Fruit fly (Drosophila melanogaster) whole organism, embryonic: ENCODE data around the gene CG2247.

Source experiments
- ATbp ChIP-seq: fragments of 200-800 bp; sonication (Bioruptor generic); optimal IDR thresholded peaks from 2 replicates; lab custom pipeline; 2017; ENCODE audit warnings: missing biosample characterization, mild to moderate bottlenecking, missing genetic modification characterization, missing genetic modification reagents
- Abd-B ChIP-seq: fragments of 200-800 bp; sonication (Bioruptor generic); optimal IDR thresholded peaks from 2 replicates; lab custom pipeline; 2018; ENCODE audit warnings: missing biosample characterization, mild to moderate bottlenecking, missing genetic modification characterization, moderate library complexity
- Atf-2 ChIP-seq: fragments of 200-800 bp; sonication (Bioruptor generic); optimal IDR thresholded peaks from 2 replicates; lab custom pipeline; 2016; ENCODE audit warnings: missing biosample characterization, missing genetic modification characterization
- BtbVII ChIP-seq: fragments of 200-800 bp; sonication (Bioruptor generic); optimal IDR thresholded peaks from 3 replicates; lab custom pipeline; 2017; ENCODE audit warnings: missing biosample characterization, mild to moderate bottlenecking, missing genetic modification characterization
- CG10147 ChIP-seq: fragments of 200-800 bp; sonication (Bioruptor generic); optimal IDR thresholded peaks from 2 replicates; lab custom pipeline; 2019; ENCODE audit warnings: missing biosample characterization, mild to moderate bottlenecking, missing genetic modification characterization, moderate library complexity
- CG10654 ChIP-seq: fragments of 200-800 bp; sonication (Bioruptor generic); optimal IDR thresholded peaks from 2 replicates; lab custom pipeline; 2016; ENCODE audit warnings: missing biosample characterization, missing genetic modification characterization
- CG11696 ChIP-seq: fragments of 200-800 bp; sonication (Bioruptor generic); IDR thresholded peaks from 2 replicates; pipeline ENCODE4 v1.3.6; 2022; ENCODE audit warnings: missing biosample characterization, missing genetic modification characterization
- CG12104 ChIP-seq: fragments of 200-800 bp; sonication (Bioruptor generic); optimal IDR thresholded peaks from 3 replicates; lab custom pipeline; 2016; ENCODE audit warnings: missing biosample characterization, missing genetic modification characterization
- CG12236 ChIP-seq: fragments of 200-800 bp; sonication (Bioruptor generic); optimal IDR thresholded peaks from 2 replicates; lab custom pipeline; 2016; ENCODE audit warnings: missing biosample characterization, missing genetic modification characterization
- CG13894 ChIP-seq: fragments of 200-800 bp; sonication (Bioruptor generic); optimal IDR thresholded peaks from 3 replicates; lab custom pipeline; 2018; ENCODE audit warnings: missing biosample characterization, mild to moderate bottlenecking, missing genetic modification characterization, moderate library complexity
- CG16779 ChIP-seq: fragments of 200-800 bp; sonication (Bioruptor generic); IDR thresholded peaks from 2 replicates; pipeline ENCODE4 v1.3.6; 2022; ENCODE audit warnings: missing biosample characterization, missing genetic modification characterization
- CG17186 ChIP-seq: fragments of 200-800 bp; sonication (Bioruptor generic); optimal IDR thresholded peaks from 3 replicates; lab custom pipeline; 2017; ENCODE audit warnings: missing biosample characterization, missing genetic modification reagents, missing genetic modification characterization
- CG18011 ChIP-seq: fragments of 200-800 bp; sonication (Bioruptor generic); optimal IDR thresholded peaks from 2 replicates; lab custom pipeline; 2017; ENCODE audit warnings: missing biosample characterization, missing genetic modification characterization, mild to moderate bottlenecking, moderate library complexity, missing genotype
- CG1832 ChIP-seq: fragments of 200-800 bp; sonication (Bioruptor generic); optimal IDR thresholded peaks from 2 replicates; lab custom pipeline; 2017; ENCODE audit warnings: missing biosample characterization, mild to moderate bottlenecking, missing genetic modification characterization, inconsistent platforms
- CG18599 ChIP-seq: fragments of 200-800 bp; sonication (Bioruptor generic); optimal IDR thresholded peaks from 3 replicates; lab custom pipeline; 2017; ENCODE audit warnings: missing biosample characterization, missing genetic modification characterization, mild to moderate bottlenecking, moderate library complexity, missing genetic modification reagents
- CG2129 ChIP-seq: fragments of 200-800 bp; sonication (Bioruptor generic); IDR thresholded peaks from 2 replicates; pipeline ENCODE4 v1.3.6; 2022; ENCODE audit warnings: missing biosample characterization, missing genetic modification characterization; ENCODE audit not compliant: partially characterized antibody
- CG2199 ChIP-seq: fragments of 200-800 bp; sonication (Bioruptor generic); IDR thresholded peaks from 3 replicates; pipeline ENCODE4 v1.3.6; 2022; ENCODE audit warnings: missing biosample characterization, missing genetic modification characterization
- CG2875 ChIP-seq: fragments of 200-800 bp; sonication (Bioruptor generic); optimal IDR thresholded peaks from 2 replicates; lab custom pipeline; 2017; ENCODE audit warnings: missing biosample characterization, mild to moderate bottlenecking, missing genetic modification characterization, missing genetic modification reagents
- CG32767 ChIP-seq: fragments of 200-800 bp; sonication (Bioruptor generic); IDR thresholded peaks from 2 replicates; pipeline ENCODE4 v1.3.6; 2022; ENCODE audit warnings: missing biosample characterization, missing genetic modification characterization
- CG34376 ChIP-seq: fragments of 200-800 bp; sonication (Bioruptor generic); optimal IDR thresholded peaks from 2 replicates; lab custom pipeline; 2018; ENCODE audit warnings: missing biosample characterization, mild to moderate bottlenecking, missing genetic modification characterization
- CG4424 ChIP-seq: fragments of 200-800 bp; sonication (Bioruptor generic); optimal IDR thresholded peaks from 3 replicates; lab custom pipeline; 2016; ENCODE audit warnings: missing biosample characterization, missing genetic modification characterization
- CG5180 ChIP-seq: fragments of 200-800 bp; sonication (Bioruptor generic); optimal IDR thresholded peaks from 3 replicates; lab custom pipeline; 2017; ENCODE audit warnings: missing biosample characterization, missing genetic modification characterization, mild to moderate bottlenecking, moderate library complexity, missing genetic modification reagents
- CG6791 ChIP-seq: fragments of 200-800 bp; sonication (Bioruptor generic); IDR thresholded peaks from 3 replicates; pipeline ENCODE4 v1.3.6; 2022; ENCODE audit warnings: missing biosample characterization, missing genetic modification characterization; ENCODE audit not compliant: partially characterized antibody
- CG8944 ChIP-seq: fragments of 200-800 bp; sonication (Bioruptor generic); optimal IDR thresholded peaks from 3 replicates; lab custom pipeline; 2016; ENCODE audit warnings: missing biosample characterization, missing genetic modification characterization
- CG9797 ChIP-seq: fragments of 200-800 bp; sonication (Bioruptor generic); optimal IDR thresholded peaks from 3 replicates; lab custom pipeline; 2018; ENCODE audit warnings: missing biosample characterization, mild to moderate bottlenecking, missing genetic modification characterization
- CoRest ChIP-seq: fragments of 200-800 bp; sonication (Bioruptor generic); optimal IDR thresholded peaks from 3 replicates; lab custom pipeline; 2018; ENCODE audit warnings: missing biosample characterization, mild to moderate bottlenecking, missing genetic modification characterization, moderate library complexity
- Deaf1 ChIP-seq: fragments of 200-800 bp; optimal IDR thresholded peaks from 3 replicates; lab custom pipeline; 2019; ENCODE audit warnings: missing biosample characterization, mild to moderate bottlenecking, missing genetic modification characterization, moderate library complexity
- Doc3 ChIP-seq: fragments of 200-800 bp; sonication (Bioruptor generic); IDR thresholded peaks from 3 replicates; pipeline ENCODE4 v1.3.6; 2022; ENCODE audit warnings: missing biosample characterization, missing genetic modification characterization; ENCODE audit not compliant: partially characterized antibody
- GATAe ChIP-seq: fragments of 200-800 bp; sonication (Bioruptor generic); conservative IDR thresholded peaks from 2 replicates; pipeline ENCODE4 v1.3.6; 2022; ENCODE audit warnings: missing biosample characterization, missing genetic modification characterization
- H2.0 ChIP-seq: fragments of 200-800 bp; sonication (Bioruptor generic); IDR thresholded peaks from 2 replicates; pipeline ENCODE4 v1.3.6; 2022; ENCODE audit warnings: missing biosample characterization, missing genetic modification characterization
- HLH54F ChIP-seq: fragments of 200-800 bp; sonication (Bioruptor generic); optimal IDR thresholded peaks from 3 replicates; lab custom pipeline; 2016; ENCODE audit warnings: missing biosample characterization, missing genetic modification characterization
- Lim3 ChIP-seq: fragments of 200-800 bp; sonication (Bioruptor generic); IDR thresholded peaks from 2 replicates; pipeline ENCODE4 v1.3.6; 2022; ENCODE audit warnings: missing biosample characterization, missing genetic modification characterization
- MBD-R2 ChIP-seq: fragments of 200-800 bp; sonication (Bioruptor generic); IDR thresholded peaks from 2 replicates; pipeline ENCODE4 v1.3.6; 2022; ENCODE audit warnings: missing biosample characterization, missing genetic modification characterization
- NFAT ChIP-seq: fragments of 200-800 bp; sonication (Bioruptor generic); IDR thresholded peaks from 2 replicates; pipeline ENCODE4 v1.3.6; 2022; ENCODE audit warnings: missing biosample characterization, missing genetic modification characterization
- PHDP ChIP-seq: fragments of 200-800 bp; sonication (Bioruptor generic); optimal IDR thresholded peaks from 3 replicates; lab custom pipeline; 2018; ENCODE audit warnings: missing biosample characterization, mild to moderate bottlenecking, missing genetic modification characterization, moderate library complexity
- ab ChIP-seq: fragments of 200-800 bp; sonication (Bioruptor generic); optimal IDR thresholded peaks from 2 replicates; lab custom pipeline; 2016; ENCODE audit warnings: missing biosample characterization, missing genetic modification characterization
- bcd ChIP-seq: fragments of 200-800 bp; sonication (Bioruptor generic); optimal IDR thresholded peaks from 2 replicates; lab custom pipeline; 2017; ENCODE audit warnings: missing biosample characterization, mild to moderate bottlenecking, missing genetic modification characterization
- cato ChIP-seq: fragments of 200-800 bp; sonication (Bioruptor generic); optimal IDR thresholded peaks from 2 replicates; lab custom pipeline; 2016; ENCODE audit warnings: missing biosample characterization, missing genetic modification characterization, borderline replicate concordance
- chinmo ChIP-seq: fragments of 200-800 bp; sonication (Bioruptor generic); IDR thresholded peaks from 4 replicates; pipeline ENCODE4 v1.3.6; 2022; ENCODE audit warnings: missing biosample characterization, missing genetic modification characterization; ENCODE audit not compliant: partially characterized antibody
- ewg ChIP-seq: fragments of 200-800 bp; sonication (Bioruptor generic); optimal IDR thresholded peaks from 3 replicates; lab custom pipeline; 2017; ENCODE audit warnings: mild to moderate bottlenecking, missing biosample characterization, missing genetic modification reagents, missing genetic modification characterization
- gfzf ChIP-seq: fragments of 200-800 bp; sonication (Bioruptor generic); optimal IDR thresholded peaks from 2 replicates; lab custom pipeline; 2016; ENCODE audit warnings: missing biosample characterization, mild to moderate bottlenecking, missing genetic modification characterization, moderate library complexity
- her ChIP-seq: fragments of 200-800 bp; sonication (Bioruptor generic); optimal IDR thresholded peaks from 2 replicates; lab custom pipeline; 2016; ENCODE audit warnings: missing biosample characterization, missing genetic modification characterization
- ind ChIP-seq: fragments of 200-800 bp; sonication (Bioruptor generic); optimal IDR thresholded peaks from 3 replicates; lab custom pipeline; 2016; ENCODE audit warnings: missing biosample characterization, missing genetic modification characterization
- insv ChIP-seq, 2 experiments: fragments of 200-800 bp; sonication (Bioruptor generic); optimal IDR thresholded peaks; 3 replicates each; lab custom pipeline; 2016 to 2018; ENCODE audit warnings: missing biosample characterization in 2 of 2, missing genetic modification characterization in 2 of 2
- kni ChIP-seq: fragments of 200-800 bp; sonication (Bioruptor generic); optimal IDR thresholded peaks from 3 replicates; lab custom pipeline; 2017; ENCODE audit warnings: mild to moderate bottlenecking, missing biosample characterization, missing genetic modification reagents, missing genetic modification characterization
- lilli ChIP-seq: fragments of 200-800 bp; sonication (Bioruptor generic); optimal IDR thresholded peaks from 3 replicates; lab custom pipeline; 2016; ENCODE audit warnings: missing biosample characterization, missing genetic modification characterization
- nom ChIP-seq: fragments of 200-800 bp; sonication (Bioruptor generic); optimal IDR thresholded peaks from 2 replicates; lab custom pipeline; 2017; ENCODE audit warnings: missing biosample characterization, missing genetic modification characterization, mild to moderate bottlenecking, moderate library complexity, missing genetic modification reagents
- odd ChIP-seq: fragments of 200-800 bp; sonication (Bioruptor generic); optimal IDR thresholded peaks from 2 replicates; lab custom pipeline; 2017; ENCODE audit warnings: missing biosample characterization, mild to moderate bottlenecking, missing genetic modification characterization
- psq ChIP-seq: fragments of 200-800 bp; sonication (Bioruptor generic); optimal IDR thresholded peaks from 2 replicates; lab custom pipeline; 2017; ENCODE audit warnings: missing biosample characterization, missing genetic modification characterization
- tap ChIP-seq: fragments of 200-800 bp; optimal IDR thresholded peaks from 3 replicates; lab custom pipeline; 2019; ENCODE audit warnings: missing biosample characterization, mild to moderate bottlenecking, missing genetic modification characterization, moderate library complexity
- tx ChIP-seq: fragments of 200-800 bp; sonication (Bioruptor generic); optimal IDR thresholded peaks from 2 replicates; lab custom pipeline; 2016; ENCODE audit warnings: missing biosample characterization, missing genetic modification characterization

The CG2247 gene

DNA sequence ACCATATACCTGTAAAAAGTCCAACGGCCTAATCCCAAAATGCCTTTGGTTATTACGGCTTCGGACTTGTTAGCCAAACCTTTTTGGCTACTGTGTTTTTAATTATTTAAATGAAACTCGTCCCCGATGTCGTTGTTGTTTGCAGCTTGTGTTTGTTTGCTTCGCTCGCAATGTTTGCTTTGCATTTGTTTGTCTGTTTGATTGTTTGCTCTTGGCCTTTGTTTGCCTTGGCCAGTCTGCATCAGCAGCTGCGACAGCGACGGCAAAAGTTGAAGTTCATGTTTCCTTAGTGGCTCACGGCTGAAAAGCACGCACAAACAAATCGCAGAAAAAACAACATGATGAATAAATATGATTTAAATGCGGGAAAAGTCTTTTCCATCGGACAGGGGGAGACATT is 49.0 kb upstream of the CG2247 start (continued):
- TF ChIP-seq CG2129 (GFP tag; lab: Robert Waterston, UW) (no peak), Deaf1 (no peak), CG18011 (GFP tag; lab: Kevin White, UChicago) (no peak), kni (GFP tag; lab: Kevin White, UChicago) (peak; percentile 63), ind (GFP tag; lab: Kevin White, UChicago) (no peak), ATbp (GFP tag; lab: Kevin White, UChicago) (peak; percentile 83), HLH54F (no peak), CG1832 (GFP tag; lab: Kevin White, UChicago) (no peak), Doc3 (GFP tag; lab: Robert Waterston, UW) (no peak), chinmo (no peak), CG4424 (GFP tag; lab: Kevin White, UChicago) (peak; percentile 6), psq (GFP tag; lab: Kevin White, UChicago) (no peak), bcd (GFP tag; lab: Kevin White, UChicago) (peak; percentile 8), CG34376 (GFP tag; lab: Kevin White, UChicago) (no peak), insv (GFP tag; optimal IDR thresholded peaks at IDR 0.05; lab: Kevin White, UChicago) (no peak), CG6791 (GFP tag; lab: Robert Waterston, UW) (no peak), CG9797 (GFP tag; lab: Kevin White, UChicago) (no peak), odd (GFP tag; lab: Kevin White, UChicago) (peak; percentile 55), ab (GFP tag; lab: Kevin White, UChicago) (no peak), CG8944 (GFP tag; lab: Kevin White, UChicago) (no peak), H2.0 (GFP tag; lab: Robert Waterston, UW) (no peak), nom (no peak), BtbVII (peak; percentile 6), GATAe (GFP tag; lab: Robert Waterston, UW) (no peak), MBD-R2 (GFP tag; lab: Robert Waterston, UW) (no peak), tx (GFP tag; lab: Kevin White, UChicago) (no peak), CG12236 (GFP tag; lab: Kevin White, UChicago) (peak; percentile 24), lilli (GFP tag; lab: Kevin White, UChicago) (no peak), Atf-2 (GFP tag; lab: Kevin White, UChicago) (no peak), CoRest (tag; lab: Kevin White, UChicago) (no peak), CG10147 (GFP tag; lab: Kevin White, UChicago) (no peak), ewg (peak; percentile 8), CG18599 (GFP tag; lab: Kevin White, UChicago) (peak; percentile 38), tap (tag; lab: Kevin White, UChicago) (peak; percentile 2), gfzf (GFP tag; lab: Kevin White, UChicago) (no peak), Lim3 (GFP tag; lab: Robert Waterston, UW) (no peak), cato (GFP tag; lab: Kevin White, UChicago) (no peak), CG2199 (GFP tag; lab: Robert Waterston, UW) (no peak), Abd-B (no peak), CG5180 (GFP tag; lab: Kevin White, UChicago) (peak; percentile 36), CG11696 (no peak), CG10654 (GFP tag; lab: Kevin White, UChicago) (peak; percentile 35), NFAT (GFP tag; lab: Robert Waterston, UW) (no peak), PHDP (peak; percentile 55), CG12104 (GFP tag; lab: Kevin White, UChicago) (no peak), CG16779 (no peak), CG17186 (GFP tag; lab: Kevin White, UChicago) (peak; percentile 19), her (GFP tag; lab: Kevin White, UChicago) (no peak), CG13894 (tag; lab: Kevin White, UChicago) (no peak), CG32767 (GFP tag; lab: Robert Waterston, UW) (no peak), CG2875 (peak; percentile 48)
